Worm (Caenorhabditis elegans): ENCODE measurements around the gene srw-69.
A peak's percentile ranks its signal among the peaks of the same experiment; 100 is the strongest.

The srw-69 gene

ce11 chrV:7428880-7429279 lies at the start of gene srw-69:
Gene srw-69, minus strand, starts transcription at chrV:7428980.
- TF ChIP-seq unc-30 (tag; optimal IDR thresholded peaks at IDR 0.05), result no peak
- TF ChIP-seq nhr-90 (tag; optimal IDR thresholded peaks at IDR 0.05; ENCODE audit: poor library complexity), result no peak
- TF ChIP-seq nhr-71 (tag; optimal IDR thresholded peaks at IDR 0.05), result no peak
- TF ChIP-seq fos-1 (tag; optimal IDR thresholded peaks at IDR 0.05), result no peak
- no peak for TF ChIP-seq unc-130 (tag; optimal IDR thresholded peaks at IDR 0.05)
- TF ChIP-seq Y116A8C.19 (tag; optimal IDR thresholded peaks at IDR 0.05; ENCODE audit: borderline replicate concordance), result no peak

ce11 chrV:7478404-7478803 lies 49.6 kb upstream of the srw-69 start, which contains the start of gene str-190:
Gene str-190, minus strand, starts transcription at chrV:7478504.
- TF ChIP-seq unc-86 (tag; optimal IDR thresholded peaks at IDR 0.05), result no peak
- TF ChIP-seq tlp-1 (tag; optimal IDR thresholded peaks at IDR 0.05), result no peak
- TF ChIP-seq pqm-1 (tag; optimal IDR thresholded peaks at IDR 0.05), result no peak
- TF ChIP-seq ceh-63 (GFP tag; optimal IDR thresholded peaks at IDR 0.05), result no peak
- TF ChIP-seq zag-1 (tag; optimal IDR thresholded peaks at IDR 0.05), result no peak
- TF ChIP-seq hpl-2 (GFP tag; optimal IDR thresholded peaks at IDR 0.05), result no peak
- no peak for TF ChIP-seq nhr-28 (tag; optimal IDR thresholded peaks at IDR 0.05)
- TF ChIP-seq swsn-7 (tag; optimal IDR thresholded peaks at IDR 0.05), result no peak
- no peak for TF ChIP-seq pag-3 (tag; optimal IDR thresholded peaks at IDR 0.05; ENCODE audit: borderline replicate concordance, insufficient read depth)
- no peak for TF ChIP-seq unc-30 (tag; optimal IDR thresholded peaks at IDR 0.05)
- no peak for TF ChIP-seq lin-15B (tag; optimal IDR thresholded peaks at IDR 0.05)
- no peak for TF ChIP-seq lir-3 (tag; optimal IDR thresholded peaks at IDR 0.05; ENCODE audit: poor library complexity)
- no peak for TF ChIP-seq ceh-82 (tag; optimal IDR thresholded peaks at IDR 0.05)
- no peak for TF ChIP-seq fkh-4 (tag; optimal IDR thresholded peaks at IDR 0.05; ENCODE audit: borderline replicate concordance)
- no peak for TF ChIP-seq nhr-12 (tag; optimal IDR thresholded peaks at IDR 0.05)
- no peak for TF ChIP-seq snu-23 (GFP tag; optimal IDR thresholded peaks at IDR 0.05)
- TF ChIP-seq lsy-2 (tag; optimal IDR thresholded peaks at IDR 0.05), result no peak
- no peak for TF ChIP-seq ceh-88 (GFP tag; IDR thresholded peaks at IDR 0.05)
- no peak for TF ChIP-seq xbp-1 (tag; optimal IDR thresholded peaks at IDR 0.05)
- no peak for TF ChIP-seq nhr-19 (GFP tag; conservative IDR thresholded peaks at IDR 0.05)

ce11 chrV:7476766-7477165 lies 48.0 kb upstream of the srw-69 start, which contains the start of gene srh-125:
Gene srh-125, minus strand, starts transcription at chrV:7476866.
- TF ChIP-seq fkh-8 (tag; optimal IDR thresholded peaks at IDR 0.05) (peak; percentile 15), nhr-12 (tag; optimal IDR thresholded peaks at IDR 0.05) (no peak), hlh-4 (tag; optimal IDR thresholded peaks at IDR 0.05) (peak; percentile 63)

- no peak for TF ChIP-seq sox-4 (tag; optimal IDR thresholded peaks at IDR 0.05)
- TF ChIP-seq elt-2 (tag; optimal IDR thresholded peaks at IDR 0.05), result no peak
- no peak for TF ChIP-seq isw-1 (GFP tag; IDR thresholded peaks at IDR 0.05)
- no peak for TF ChIP-seq efl-3 (GFP tag; optimal IDR thresholded peaks at IDR 0.05)
- no peak for TF ChIP-seq swsn-7 (tag; optimal IDR thresholded peaks at IDR 0.05)
- TF ChIP-seq efl-1 (optimal IDR thresholded peaks at IDR 0.05), result no peak
- no peak for TF ChIP-seq efl-1 (GFP tag; optimal IDR thresholded peaks at IDR 0.05 in 1 of 2)
- TF ChIP-seq ceh-88 (GFP tag; IDR thresholded peaks at IDR 0.05), result no peak
- TF ChIP-seq nhr-12 (tag; optimal IDR thresholded peaks at IDR 0.05), result no peak
- TF ChIP-seq blmp-1 (tag; optimal IDR thresholded peaks at IDR 0.05), result no peak
- TF ChIP-seq tbx-2 (tag; optimal IDR thresholded peaks at IDR 0.05), result no peak
- no peak for TF ChIP-seq lir-3 (tag; optimal IDR thresholded peaks at IDR 0.05; ENCODE audit: poor library complexity)
These were observed 44.0 kb upstream of the srw-69 start, which contains the start of gene str-28 for ce11 chrV:7472815-7473214. Gene str-28, minus strand, starts transcription at chrV:7472915.

DNA sequence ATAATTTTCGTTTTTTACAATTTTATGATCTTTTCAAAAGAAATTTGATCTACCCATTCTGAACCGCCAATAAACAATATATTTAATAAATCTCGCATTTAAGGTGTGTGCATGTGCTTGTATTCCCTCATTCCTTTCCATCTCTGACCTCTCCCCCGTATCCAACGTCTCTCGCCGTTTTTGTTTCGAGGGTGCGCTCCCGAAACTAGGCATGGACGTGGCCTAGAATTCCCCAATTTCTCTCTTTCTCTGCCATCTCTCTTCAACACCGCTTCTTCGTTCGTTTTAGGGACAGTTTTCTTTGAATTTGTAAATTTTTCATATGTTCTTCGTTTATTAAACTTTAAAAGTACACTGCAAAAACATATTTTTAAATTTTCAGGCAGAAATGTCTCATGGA lies 36.7 kb upstream of the srw-69 start, which contains the start of gene F25E5.1:
Gene F25E5.1 (plus strand): TSS at position 376 of the 400 bp plus-strand sequence.
- peak; percentile 43 for TF ChIP-seq egl-13 (tag; optimal IDR thresholded peaks at IDR 0.05)
- TF ChIP-seq lsy-2 (tag; optimal IDR thresholded peaks at IDR 0.05), result peak; percentile 55 to 75
- no peak for TF ChIP-seq unc-30 (tag; optimal IDR thresholded peaks at IDR 0.05)
- TF ChIP-seq grh-1 (GFP tag; IDR thresholded peaks at IDR 0.05), result no peak
- TF ChIP-seq zag-1 (tag; optimal IDR thresholded peaks at IDR 0.05), result no peak
- TF ChIP-seq ceh-63 (GFP tag; optimal IDR thresholded peaks at IDR 0.05), result no peak
- peak; percentile 87 for TF ChIP-seq mep-1 (tag; optimal IDR thresholded peaks at IDR 0.05)
- TF ChIP-seq irx-1 (tag; optimal IDR thresholded peaks at IDR 0.05), result peak; percentile 44
- TF ChIP-seq efl-1 (optimal IDR thresholded peaks at IDR 0.05), result peak; percentile 79 to 81
- TF ChIP-seq efl-1 (GFP tag; optimal IDR thresholded peaks at IDR 0.05 in 1 of 2), result peak; percentile 73 to 93
- no peak for TF ChIP-seq mef-2 (tag; optimal IDR thresholded peaks at IDR 0.05)
- TF ChIP-seq aly-2 (tag; optimal IDR thresholded peaks at IDR 0.05), result no peak
- peak; percentile 37 for TF ChIP-seq blmp-1 (tag; optimal IDR thresholded peaks at IDR 0.05)
- TF ChIP-seq egl-27 (tag; optimal IDR thresholded peaks at IDR 0.05), result no peak
- 0 out of 2 replicates have a peak, but pooled peaks have one; percentile 29 for TF ChIP-seq mab-9 (GFP tag; IDR thresholded peaks at IDR 0.05)
- no peak for TF ChIP-seq pag-3 (tag; optimal IDR thresholded peaks at IDR 0.05; ENCODE audit: borderline replicate concordance, insufficient read depth)
- no peak for TF ChIP-seq nhr-76 (tag; optimal IDR thresholded peaks at IDR 0.05)
- TF ChIP-seq mdl-1 (tag; optimal IDR thresholded peaks at IDR 0.05), result peak in 1 of 2 experiments; percentile 58
- peak; percentile 61 for TF ChIP-seq unc-98 (GFP tag; IDR thresholded peaks at IDR 0.05)

Measured in whole organism, L1 larva.